Worm (Caenorhabditis elegans) whole organism, mixed stage, embryonic: ENCODE results near the gene gst-3.

Source experiments
- elt-1 ChIP-seq: sonication (generic microtip); optimal IDR thresholded peaks from 2 replicates; lab custom pipeline; 2017; ENCODE audit warnings: missing genetic modification characterization, mild to moderate bottlenecking, missing compliant biosample characterization, antibody characterized with exemption, moderate library complexity, borderline replicate concordance; ENCODE audit not compliant: insufficient read depth
- nhr-76 ChIP-seq: sonication (generic microtip); optimal IDR thresholded peaks from 2 replicates; lab custom pipeline; 2017; ENCODE audit warnings: missing biosample characterization, missing genetic modification characterization
- snpc-4 ChIP-seq: fragments of 150-350 bp; optimal IDR thresholded peaks from 2 replicates; lab custom pipeline; 2014; ENCODE audit warnings: missing biosample characterization, missing genetic modification characterization
- unc-62 ChIP-seq: fragments of 150-350 bp; optimal IDR thresholded peaks from 2 replicates; lab custom pipeline; 2014; ENCODE audit warnings: missing biosample characterization, missing genetic modification reagents, missing genetic modification characterization

DNA sequence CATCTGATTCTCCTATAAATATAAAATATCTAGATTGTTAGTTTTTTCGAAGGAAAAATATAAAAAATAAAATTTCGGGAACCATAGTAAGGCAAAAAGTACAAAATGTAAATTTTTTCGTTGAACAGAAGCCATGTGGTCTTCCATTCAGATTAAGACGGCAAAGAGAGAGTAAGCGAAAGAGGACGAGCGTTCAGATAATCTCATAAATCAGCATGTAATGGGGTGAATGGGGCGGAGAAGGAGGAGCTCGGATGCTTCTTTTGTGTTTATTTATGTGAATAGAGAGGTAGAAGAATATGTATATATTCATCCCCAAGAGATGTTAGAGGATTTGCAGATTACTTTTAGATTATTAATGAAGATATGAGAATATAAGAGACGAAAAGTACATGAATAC lies 34.3 kb upstream of the gst-3 start, which contains the start of gene pxf-1:
- TF ChIP-seq unc-62 (GFP tag; lab: Kevin White, UChicago) = no peak
- no peak for TF ChIP-seq elt-1 (tag; lab: Kevin White, UChicago)
- no peak for TF ChIP-seq snpc-4 (tag; lab: Kevin White, UChicago)
- no peak for TF ChIP-seq nhr-76 (tag; lab: Kevin White, UChicago)
